Worm (Caenorhabditis elegans) whole organism, midembryonic: Measurements from ENCODE around the gene rab-21.

Experiments
- T22C8.4 ChIP-seq: fragments of 200-800 bp; sonication (Bioruptor generic); IDR thresholded peaks from 2 replicates; pipeline ENCODE4 v1.3.6; 2022; ENCODE audit warnings: missing genetic modification characterization, missing compliant biosample characterization
- cog-1 ChIP-seq: sonication (generic microtip); optimal IDR thresholded peaks from 2 replicates; lab custom pipeline; 2016; ENCODE audit warnings: missing genetic modification characterization, missing compliant biosample characterization
- flt-1 ChIP-seq: fragments of 200-800 bp; sonication (Bioruptor generic); IDR thresholded peaks from 2 replicates; pipeline ENCODE4 v1.3.6; 2022; ENCODE audit warnings: missing genetic modification characterization, missing compliant biosample characterization
- klf-2 ChIP-seq: fragments of 200-800 bp; sonication (Bioruptor generic); conservative IDR thresholded peaks from 2 replicates; pipeline ENCODE4 v1.3.6; 2022; ENCODE audit warnings: missing genetic modification reagents, missing genetic modification characterization, missing compliant biosample characterization
- med-1 ChIP-seq: sonication (generic microtip); optimal IDR thresholded peaks from 2 replicates; lab custom pipeline; 2017; ENCODE audit warnings: missing genetic modification characterization, mild to moderate bottlenecking, missing compliant biosample characterization, antibody characterized with exemption, missing genetic modification reagents; ENCODE audit not compliant: insufficient read depth
- tab-1 ChIP-seq: fragments of 200-800 bp; sonication (Bioruptor generic); IDR thresholded peaks from 2 replicates; pipeline ENCODE4 v1.3.6; 2022; ENCODE audit warnings: missing genetic modification characterization, missing compliant biosample characterization
- ztf-29 ChIP-seq: fragments of 200-800 bp; sonication (Bioruptor generic); IDR thresholded peaks from 2 replicates; pipeline ENCODE4 v1.3.6; 2022; ENCODE audit warnings: missing genetic modification reagents, missing genetic modification characterization, missing compliant biosample characterization

DNA sequence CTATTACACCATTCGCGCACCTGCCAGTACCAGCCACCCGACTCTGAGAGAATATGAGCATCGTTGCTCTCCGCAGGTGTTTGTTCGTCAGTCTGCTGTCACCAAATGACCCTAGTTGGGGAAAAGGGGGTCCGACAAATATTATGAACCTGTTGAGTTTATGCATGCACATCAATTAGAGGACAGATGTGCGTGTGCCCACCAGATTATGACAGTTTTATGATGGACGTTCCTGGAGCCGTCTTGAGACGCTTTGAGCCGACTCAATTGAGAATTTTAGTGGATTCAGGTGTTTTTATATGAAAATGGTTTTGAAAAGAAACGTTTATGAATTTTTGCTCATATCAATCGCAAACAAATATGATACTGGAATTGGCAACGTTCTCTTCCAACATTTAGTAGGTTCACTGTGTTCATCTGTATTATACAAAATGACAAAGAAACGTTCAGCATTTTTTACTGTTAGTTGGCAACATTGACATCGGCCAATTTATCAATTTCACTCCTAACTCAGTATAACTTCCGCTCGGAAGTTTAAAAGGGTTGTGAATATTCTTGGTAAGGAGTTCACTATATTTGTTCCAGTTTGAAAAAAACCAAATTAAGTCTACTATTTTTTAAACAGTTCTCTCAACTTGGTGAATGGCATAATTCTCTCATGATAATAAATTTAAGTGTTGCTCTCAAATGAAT is 32.6 kb upstream of the rab-21 start:
- TF ChIP-seq tab-1 (GFP tag; lab: Robert Waterston, UW) (no peak), T22C8.4 (no peak), ztf-29 (GFP tag; lab: Robert Waterston, UW) (no peak), med-1 (GFP tag; lab: Kevin White, UChicago) (no peak), flt-1 (GFP tag; lab: Robert Waterston, UW) (peak; percentile 63; the same call in 1 of the 2 replicates), cog-1 (no peak), klf-2 (no peak)
